Worm (Caenorhabditis elegans) whole organism, mixed stage, embryonic: ENCODE measurements around the gene kgb-1.
A peak's percentile ranks its signal among the peaks of the same experiment; 100 is the strongest.

Experiments used
- M03D4.4 ChIP-seq: sonication (generic microtip); optimal IDR thresholded peaks from 2 replicates; lab custom pipeline; 2017; ENCODE audit warnings: mild to moderate bottlenecking, missing genetic modification characterization, missing compliant biosample characterization
- bed-3 ChIP-seq: fragments of 200-800 bp; sonication (Bioruptor generic); optimal IDR thresholded peaks from 3 replicates; lab custom pipeline; 2018; ENCODE audit warnings: mild to moderate bottlenecking, missing genetic modification characterization, moderate library complexity, missing compliant biosample characterization
- blmp-1 ChIP-seq: fragments of 150-350 bp; optimal IDR thresholded peaks from 2 replicates; lab custom pipeline; 2014; ENCODE audit warnings: missing biosample characterization, missing genetic modification characterization
- ceh-39 ChIP-seq: fragments of 150-350 bp; optimal IDR thresholded peaks from 2 replicates; lab custom pipeline; 2014; ENCODE audit warnings: missing biosample characterization, missing genetic modification characterization
- ceh-43 ChIP-seq: fragments of 200-800 bp; sonication (Bioruptor generic); optimal IDR thresholded peaks from 2 replicates; lab custom pipeline; 2018; ENCODE audit warnings: mild to moderate bottlenecking, missing genetic modification characterization, moderate library complexity, missing compliant biosample characterization
- ceh-83 ChIP-seq: fragments of 200-800 bp; sonication (Bioruptor generic); optimal IDR thresholded peaks from 2 replicates; lab custom pipeline; 2018; ENCODE audit warnings: mild to moderate bottlenecking, missing genetic modification characterization, missing compliant biosample characterization
- ces-1 ChIP-seq: fragments of 150-350 bp; optimal IDR thresholded peaks from 2 replicates; lab custom pipeline; 2014; ENCODE audit warnings: missing biosample characterization, missing genetic modification reagents, missing genetic modification characterization
- cnd-1 ChIP-seq: fragments of 200-800 bp; sonication (Bioruptor generic); optimal IDR thresholded peaks from 2 replicates; lab custom pipeline; 2018; ENCODE audit warnings: mild to moderate bottlenecking, missing genetic modification characterization, missing compliant biosample characterization
- drap-1 ChIP-seq: fragments of 200-800 bp; sonication (Bioruptor generic); optimal IDR thresholded peaks from 3 replicates; lab custom pipeline; 2018; ENCODE audit warnings: mild to moderate bottlenecking, missing genetic modification characterization, missing compliant biosample characterization
- elt-1 ChIP-seq: sonication (generic microtip); optimal IDR thresholded peaks from 2 replicates; lab custom pipeline; 2017; ENCODE audit warnings: missing genetic modification characterization, mild to moderate bottlenecking, missing compliant biosample characterization, antibody characterized with exemption, moderate library complexity, borderline replicate concordance; ENCODE audit not compliant: insufficient read depth
- elt-3 ChIP-seq: fragments of 150-350 bp; optimal IDR thresholded peaks from 2 replicates; lab custom pipeline; 2014; ENCODE audit warnings: missing biosample characterization, missing genetic modification characterization
- flh-1 ChIP-seq: fragments of 200-800 bp; sonication (Bioruptor generic); optimal IDR thresholded peaks from 2 replicates; lab custom pipeline; 2018; ENCODE audit warnings: mild to moderate bottlenecking, missing genetic modification characterization, moderate library complexity, missing compliant biosample characterization
- ham-2 ChIP-seq: fragments of 200-800 bp; sonication (Bioruptor generic); optimal IDR thresholded peaks from 2 replicates; lab custom pipeline; 2018; ENCODE audit warnings: mild to moderate bottlenecking, missing genetic modification characterization, missing compliant biosample characterization
- hlh-1 ChIP-seq: fragments of 150-350 bp; optimal IDR thresholded peaks from 2 replicates; lab custom pipeline; 2014; ENCODE audit warnings: missing biosample characterization, missing genetic modification reagents, missing genetic modification characterization
- lin-13 ChIP-seq: fragments of 150-350 bp; optimal IDR thresholded peaks from 2 replicates; lab custom pipeline; 2014; ENCODE audit warnings: missing biosample characterization, missing genetic modification characterization
- lin-32 ChIP-seq: fragments of 200-800 bp; sonication (Bioruptor generic); optimal IDR thresholded peaks from 2 replicates; lab custom pipeline; 2018; ENCODE audit warnings: mild to moderate bottlenecking, missing genetic modification characterization, missing compliant biosample characterization
- lsy-2 ChIP-seq: fragments of 150-350 bp; optimal IDR thresholded peaks from 2 replicates; lab custom pipeline; 2014; ENCODE audit warnings: missing biosample characterization, missing genetic modification characterization
- mab-5 ChIP-seq: fragments of 150-350 bp; optimal IDR thresholded peaks from 2 replicates; lab custom pipeline; 2014; ENCODE audit warnings: missing biosample characterization, missing genetic modification characterization
- mep-1 ChIP-seq: fragments of 150-350 bp; optimal IDR thresholded peaks from 2 replicates; lab custom pipeline; 2017; ENCODE audit warnings: missing biosample characterization, missing genetic modification reagents, missing genetic modification characterization, inconsistent platforms
- mls-2 ChIP-seq: sonication (generic microtip); optimal IDR thresholded peaks from 2 replicates; lab custom pipeline; 2016; ENCODE audit warnings: mild to moderate bottlenecking, missing genetic modification characterization, moderate library complexity, missing compliant biosample characterization
- nhr-12 ChIP-seq: fragments of 150-350 bp; optimal IDR thresholded peaks from 2 replicates; lab custom pipeline; 2014; ENCODE audit warnings: missing biosample characterization, missing genetic modification characterization
- nhr-2 ChIP-seq: fragments of 150-350 bp; optimal IDR thresholded peaks from 2 replicates; lab custom pipeline; 2014; ENCODE audit warnings: missing biosample characterization, missing genetic modification characterization
- nhr-237 ChIP-seq: fragments of 150-350 bp; optimal IDR thresholded peaks from 2 replicates; lab custom pipeline; 2014; ENCODE audit warnings: missing biosample characterization, missing genetic modification characterization
- nhr-28 ChIP-seq: fragments of 150-350 bp; optimal IDR thresholded peaks from 2 replicates; lab custom pipeline; 2014; ENCODE audit warnings: missing biosample characterization, missing genetic modification characterization
- nhr-76 ChIP-seq: sonication (generic microtip); optimal IDR thresholded peaks from 2 replicates; lab custom pipeline; 2017; ENCODE audit warnings: missing biosample characterization, missing genetic modification characterization
- pha-4 ChIP-seq: fragments of 150-350 bp; optimal IDR thresholded peaks from 2 replicates; lab custom pipeline; 2018; ENCODE audit warnings: missing biosample characterization, missing genetic modification reagents, missing genetic modification characterization
- sem-2 ChIP-seq: fragments of 200-800 bp; sonication (Bioruptor generic); optimal IDR thresholded peaks from 2 replicates; lab custom pipeline; 2018; ENCODE audit warnings: mild to moderate bottlenecking, missing genetic modification characterization, missing compliant biosample characterization
- snpc-4 ChIP-seq: fragments of 150-350 bp; optimal IDR thresholded peaks from 2 replicates; lab custom pipeline; 2014; ENCODE audit warnings: missing biosample characterization, missing genetic modification characterization
- sptf-1 ChIP-seq: sonication (generic microtip); optimal IDR thresholded peaks from 2 replicates; lab custom pipeline; 2017; ENCODE audit warnings: mild to moderate bottlenecking, missing genetic modification characterization, moderate library complexity, missing compliant biosample characterization
- tbx-8 ChIP-seq: fragments of 200-800 bp; sonication (Bioruptor generic); optimal IDR thresholded peaks from 2 replicates; lab custom pipeline; 2018; ENCODE audit warnings: mild to moderate bottlenecking, missing genetic modification characterization, moderate library complexity, missing compliant biosample characterization
- unc-120 ChIP-seq: sonication (generic microtip); optimal IDR thresholded peaks from 2 replicates; lab custom pipeline; 2017; ENCODE audit warnings: missing genetic modification characterization, missing compliant biosample characterization; ENCODE audit not compliant: poor library complexity, severe bottlenecking
- unc-62 ChIP-seq: fragments of 150-350 bp; optimal IDR thresholded peaks from 2 replicates; lab custom pipeline; 2014; ENCODE audit warnings: missing biosample characterization, missing genetic modification reagents, missing genetic modification characterization
- zip-8 ChIP-seq: fragments of 150-350 bp; optimal IDR thresholded peaks from 2 replicates; lab custom pipeline; 2014; ENCODE audit warnings: missing biosample characterization, missing genetic modification characterization
- ztf-11 ChIP-seq: fragments of 150-350 bp; optimal IDR thresholded peaks from 2 replicates; lab custom pipeline; 2014; ENCODE audit warnings: missing biosample characterization, missing genetic modification characterization

kgb-1 gene

DNA sequence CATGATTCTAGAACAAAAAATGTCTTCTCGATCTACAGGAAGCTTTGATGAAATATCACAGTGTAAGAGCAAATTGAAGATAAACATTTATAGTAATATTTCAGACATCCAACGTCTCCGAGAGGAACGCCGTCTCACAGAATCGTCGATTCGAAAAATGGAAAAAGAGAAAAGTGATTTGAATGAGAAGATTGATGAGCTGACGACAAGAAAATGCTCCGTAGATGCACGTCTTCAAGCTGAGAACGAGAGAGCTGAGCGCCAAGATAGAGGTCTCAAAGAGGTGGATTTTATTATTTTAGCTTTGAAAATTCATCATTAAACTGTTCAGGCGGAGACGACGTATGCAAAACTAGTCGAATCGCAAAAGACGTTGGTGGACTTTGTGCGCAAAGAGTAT lies 21.8 kb downstream of the kgb-1 start, which contains the start of gene ssna-1:
Gene ssna-1 (plus strand): TSS at position 12 of the 400 bp plus-strand sequence.
- TF ChIP-seq ces-1 (GFP tag; lab: Kevin White, UChicago) (no peak), nhr-76 (no peak), ceh-39 (tag; lab: Kevin White, UChicago) (no peak), hlh-1 (tag; lab: Kevin White, UChicago) (no peak), nhr-237 (tag; lab: Kevin White, UChicago) (no peak), zip-8 (tag; lab: Kevin White, UChicago) (no peak), flh-1 (no peak), ztf-11 (no peak)
- TF ChIP-seq, all 35 proteins: peak for 0

- TF ChIP-seq unc-62 (GFP tag; lab: Kevin White, UChicago) (no peak), snpc-4 (no peak), blmp-1 (tag; lab: Kevin White, UChicago) (no peak), elt-1 (tag; lab: Kevin White, UChicago) (no peak), tbx-8 (no peak), zip-8 (tag; lab: Kevin White, UChicago) (no peak), unc-120 (tag; lab: Kevin White, UChicago) (no peak), nhr-28 (no peak), bed-3 (GFP tag; lab: Kevin White, UChicago) (no peak), ceh-39 (tag; lab: Kevin White, UChicago) (no peak), flh-1 (no peak)
Observed at ce11 chrIV:387283-388048, 22.4 kb downstream of the kgb-1 start.

ce11 chrIV:386576-386975 lies 23.3 kb downstream of the kgb-1 start, which contains the start of gene T07A9.14:
TSS of gene T07A9.14 (plus strand) at chrIV:386699.
- TF ChIP-seq pha-4 (tag; lab: Kevin White, UChicago) (no peak), snpc-4 (no peak), nhr-12 (tag; lab: Kevin White, UChicago) (no peak), ceh-43 (GFP tag; lab: Kevin White, UChicago) (no peak), blmp-1 (tag; lab: Kevin White, UChicago) (no peak), ztf-11 (no peak), nhr-2 (no peak), drap-1 (GFP tag; lab: Kevin White, UChicago) (no peak), tbx-8 (no peak), ces-1 (GFP tag; lab: Kevin White, UChicago) (no peak), lsy-2 (tag; lab: Kevin White, UChicago) (no peak), elt-3 (tag; lab: Kevin White, UChicago) (no peak), nhr-237 (tag; lab: Kevin White, UChicago) (no peak), zip-8 (tag; lab: Kevin White, UChicago) (no peak), cnd-1 (tag; lab: Kevin White, UChicago) (no peak), unc-120 (tag; lab: Kevin White, UChicago) (no peak), mls-2 (tag; lab: Kevin White, UChicago) (no peak), mep-1 (tag; lab: Kevin White, UChicago) (no peak), M03D4.4 (no peak)

ce11 chrIV:385150-385937 lies 24.5 kb downstream of the kgb-1 start, which contains the start of gene rps-24:
TSS of gene rps-24 (plus strand) at chrIV:385887.
- TF ChIP-seq sem-2 (GFP tag; lab: Kevin White, UChicago): peak; percentile 29
- TF ChIP-seq ceh-43 (GFP tag; lab: Kevin White, UChicago): peak; percentile 41
- TF ChIP-seq lin-13 (tag; lab: Kevin White, UChicago): peak; percentile 91
- peak; percentile 77 for TF ChIP-seq ceh-39 (tag; lab: Kevin White, UChicago)
- TF ChIP-seq mls-2 (tag; lab: Kevin White, UChicago): peak; percentile 84
- peak; percentile 13 for TF ChIP-seq unc-62 (GFP tag; lab: Kevin White, UChicago)
- peak; percentile 61 for TF ChIP-seq M03D4.4
- peak; percentile 21 for TF ChIP-seq ztf-11
- TF ChIP-seq nhr-237 (tag; lab: Kevin White, UChicago): peak; percentile 90
- TF ChIP-seq drap-1 (GFP tag; lab: Kevin White, UChicago): peak; percentile 74
- peak; percentile 85 for TF ChIP-seq ces-1 (GFP tag; lab: Kevin White, UChicago)
- TF ChIP-seq sptf-1 (tag; lab: Kevin White, UChicago): peak; percentile 88
- peak; percentile 30 for TF ChIP-seq tbx-8
- TF ChIP-seq hlh-1 (tag; lab: Kevin White, UChicago): peak; percentile 61
- TF ChIP-seq bed-3 (GFP tag; lab: Kevin White, UChicago): peak; percentile 23
- TF ChIP-seq ceh-83 (GFP tag; lab: Kevin White, UChicago): peak; percentile 17
- peak; percentile 8 for TF ChIP-seq mab-5
- TF ChIP-seq unc-120 (tag; lab: Kevin White, UChicago): peak; percentile 87
- peak; percentile 74 for TF ChIP-seq cnd-1 (tag; lab: Kevin White, UChicago)
- TF ChIP-seq ham-2: peak; percentile 56
- peak; percentile 9 for TF ChIP-seq lin-32 (GFP tag; lab: Kevin White, UChicago)
- peak; percentile 88 for TF ChIP-seq lsy-2 (tag; lab: Kevin White, UChicago)
- peak; percentile 87 for TF ChIP-seq pha-4 (tag; lab: Kevin White, UChicago)
- peak; percentile 94 for TF ChIP-seq mep-1 (tag; lab: Kevin White, UChicago)
